Fruit fly (Drosophila melanogaster) whole organism, embryonic: Measurements from ENCODE around the gene Ddc.
A peak's percentile ranks its signal among the peaks of the same experiment; 100 is the strongest.

Experiments used
- Ada2b ChIP-seq: fragments of 200-800 bp; sonication (Bioruptor generic); IDR thresholded peaks from 2 replicates; pipeline ENCODE4 v1.3.6; 2022; ENCODE audit warnings: missing biosample characterization, missing genetic modification characterization
- Bdp1 ChIP-seq: fragments of 200-800 bp; sonication (Bioruptor generic); optimal IDR thresholded peaks from 3 replicates; lab custom pipeline; 2016; ENCODE audit warnings: missing biosample characterization, missing genetic modification characterization
- CG10366 ChIP-seq: fragments of 200-800 bp; sonication (Bioruptor generic); IDR thresholded peaks from 2 replicates; pipeline ENCODE4 v1.3.6; 2022; ENCODE audit warnings: missing biosample characterization, missing genetic modification characterization
- CG10959 ChIP-seq: fragments of 200-800 bp; sonication (Bioruptor generic); IDR thresholded peaks from 2 replicates; pipeline ENCODE4 v1.3.6; 2022; ENCODE audit warnings: missing biosample characterization, missing genetic modification characterization
- CG11723 ChIP-seq: fragments of 200-800 bp; sonication (Bioruptor generic); optimal IDR thresholded peaks from 2 replicates; lab custom pipeline; 2017; ENCODE audit warnings: missing biosample characterization, mild to moderate bottlenecking, missing genetic modification characterization
- CG1233 ChIP-seq: fragments of 200-800 bp; sonication (Bioruptor generic); optimal IDR thresholded peaks from 4 replicates; lab custom pipeline; 2018; ENCODE audit warnings: missing biosample characterization, mild to moderate bottlenecking, missing genetic modification characterization
- CG12744 ChIP-seq: fragments of 200-800 bp; sonication (Bioruptor generic); optimal IDR thresholded peaks from 2 replicates; lab custom pipeline; 2016; ENCODE audit warnings: missing biosample characterization, missing genetic modification characterization
- CG14965 ChIP-seq: fragments of 200-800 bp; sonication (Bioruptor generic); optimal IDR thresholded peaks from 2 replicates; lab custom pipeline; 2016; ENCODE audit warnings: missing biosample characterization, missing genetic modification characterization, borderline replicate concordance
- CG16815 ChIP-seq: fragments of 200-800 bp; sonication (Bioruptor generic); optimal IDR thresholded peaks from 3 replicates; lab custom pipeline; 2017; ENCODE audit warnings: missing biosample characterization, mild to moderate bottlenecking, missing genetic modification characterization
- CG17186 ChIP-seq: fragments of 200-800 bp; sonication (Bioruptor generic); optimal IDR thresholded peaks from 3 replicates; lab custom pipeline; 2017; ENCODE audit warnings: missing biosample characterization, missing genetic modification reagents, missing genetic modification characterization
- CG17385 ChIP-seq: fragments of 200-800 bp; sonication (Bioruptor generic); optimal IDR thresholded peaks from 3 replicates; lab custom pipeline; 2018; ENCODE audit warnings: missing biosample characterization, mild to moderate bottlenecking, missing genetic modification characterization
- CG17912 ChIP-seq: fragments of 200-800 bp; sonication (Bioruptor generic); optimal IDR thresholded peaks from 2 replicates; lab custom pipeline; 2018; ENCODE audit warnings: missing biosample characterization, mild to moderate bottlenecking, missing genetic modification characterization
- CG18619 ChIP-seq: fragments of 200-800 bp; sonication (Bioruptor generic); optimal IDR thresholded peaks from 3 replicates; lab custom pipeline; 2017; ENCODE audit warnings: missing biosample characterization, mild to moderate bottlenecking, missing genetic modification characterization
- CG31224 ChIP-seq: fragments of 200-800 bp; sonication (Bioruptor generic); IDR thresholded peaks from 2 replicates; pipeline ENCODE4 v1.3.6; 2022; ENCODE audit warnings: missing biosample characterization, missing genetic modification characterization
- CG3281 ChIP-seq: fragments of 200-800 bp; sonication (Bioruptor generic); optimal IDR thresholded peaks from 3 replicates; lab custom pipeline; 2017; ENCODE audit warnings: missing biosample characterization, mild to moderate bottlenecking, missing genetic modification characterization
- CG34422 ChIP-seq: fragments of 200-800 bp; sonication (Bioruptor generic); IDR thresholded peaks from 3 replicates; pipeline ENCODE4 v1.3.6; 2022; ENCODE audit warnings: missing biosample characterization, missing genetic modification characterization
- CG3726 ChIP-seq: fragments of 200-800 bp; sonication (Bioruptor generic); IDR thresholded peaks from 3 replicates; pipeline ENCODE4, ENCODE4 v1.3.6; 2022; ENCODE audit warnings: missing biosample characterization, missing genetic modification characterization
- CG4282 ChIP-seq: fragments of 200-800 bp; sonication (Bioruptor generic); optimal IDR thresholded peaks from 2 replicates; lab custom pipeline; 2016; ENCODE audit warnings: missing biosample characterization, missing genetic modification characterization
- CG8089 ChIP-seq: fragments of 200-800 bp; sonication (Bioruptor generic); optimal IDR thresholded peaks from 3 replicates; lab custom pipeline; 2016; ENCODE audit warnings: missing biosample characterization, missing genetic modification characterization
- CG8924 ChIP-seq: fragments of 200-800 bp; optimal IDR thresholded peaks from 3 replicates; lab custom pipeline; 2019; ENCODE audit warnings: missing biosample characterization, mild to moderate bottlenecking, missing genetic modification characterization, moderate library complexity
- Dad ChIP-seq: fragments of 200-800 bp; sonication (Bioruptor generic); optimal IDR thresholded peaks from 3 replicates; lab custom pipeline; 2016; ENCODE audit warnings: missing biosample characterization, missing genetic modification characterization
- Dip2 ChIP-seq: fragments of 200-800 bp; sonication (Bioruptor generic); IDR thresholded peaks from 2 replicates; pipeline ENCODE4 v1.3.6; 2022; ENCODE audit warnings: missing biosample characterization, missing genetic modification characterization
- Dip3 ChIP-seq: fragments of 200-800 bp; sonication (Bioruptor generic); optimal IDR thresholded peaks from 3 replicates; lab custom pipeline; 2016; ENCODE audit warnings: missing biosample characterization, missing genetic modification characterization
- Dref ChIP-seq: fragments of 200-800 bp; sonication (Bioruptor generic); IDR thresholded peaks from 2 replicates; pipeline ENCODE4 v1.3.6; 2022; ENCODE audit warnings: missing biosample characterization, missing genetic modification characterization
- E2f2 ChIP-seq: fragments of 200-800 bp; sonication (Bioruptor generic); IDR thresholded peaks from 2 replicates; pipeline ENCODE4 v1.3.6; 2022; ENCODE audit warnings: missing biosample characterization, missing genetic modification characterization
- Fer3 ChIP-seq: fragments of 200-800 bp; sonication (Bioruptor generic); optimal IDR thresholded peaks from 2 replicates; lab custom pipeline; 2018; ENCODE audit warnings: missing biosample characterization, mild to moderate bottlenecking, missing genetic modification characterization, moderate library complexity
- H2.0 ChIP-seq: fragments of 200-800 bp; sonication (Bioruptor generic); IDR thresholded peaks from 2 replicates; pipeline ENCODE4 v1.3.6; 2022; ENCODE audit warnings: missing biosample characterization, missing genetic modification characterization
- HLH4C ChIP-seq: fragments of 200-800 bp; sonication (Bioruptor generic); IDR thresholded peaks from 3 replicates; pipeline ENCODE4 v1.3.6; 2022; ENCODE audit warnings: missing biosample characterization, missing genetic modification characterization; ENCODE audit not compliant: partially characterized antibody
- Hmx ChIP-seq: fragments of 200-800 bp; sonication (Bioruptor generic); optimal IDR thresholded peaks from 2 replicates; lab custom pipeline; 2016; ENCODE audit warnings: missing biosample characterization, missing genetic modification characterization
- Hsf ChIP-seq: fragments of 200-800 bp; sonication (Bioruptor generic); optimal IDR thresholded peaks from 3 replicates; lab custom pipeline; 2016; ENCODE audit warnings: missing biosample characterization, missing genetic modification characterization
- Lpt ChIP-seq: fragments of >200 bp; optimal IDR thresholded peaks from 2 replicates; lab custom pipeline; 2018; ENCODE audit warnings: missing biosample characterization, missing genetic modification characterization
- MBD-R2 ChIP-seq: fragments of 200-800 bp; sonication (Bioruptor generic); IDR thresholded peaks from 2 replicates; pipeline ENCODE4 v1.3.6; 2022; ENCODE audit warnings: missing biosample characterization, missing genetic modification characterization
- Med ChIP-seq: fragments of 200-800 bp; sonication (Bioruptor generic); peaks from one replicate; lab custom pipeline; 2016; ENCODE audit warnings: missing biosample characterization, missing genetic modification characterization, mild to moderate bottlenecking, inconsistent platforms, moderate library complexity
- Nf-YB ChIP-seq: fragments of 200-800 bp; sonication (Bioruptor generic); optimal IDR thresholded peaks from 3 replicates; lab custom pipeline; 2019; ENCODE audit warnings: missing biosample characterization, mild to moderate bottlenecking, missing genetic modification characterization, moderate library complexity
- Ptx1 ChIP-seq: fragments of 200-800 bp; sonication (Bioruptor generic); IDR thresholded peaks from 2 replicates; pipeline ENCODE4 v1.3.6; 2022; ENCODE audit warnings: missing biosample characterization, missing genetic modification characterization
- amos ChIP-seq: fragments of 200-800 bp; sonication (Bioruptor generic); IDR thresholded peaks from 2 replicates; pipeline ENCODE4 v1.3.6; 2022; ENCODE audit warnings: missing biosample characterization, missing genetic modification characterization; ENCODE audit not compliant: partially characterized antibody
- ara ChIP-seq: fragments of 200-800 bp; sonication (Bioruptor generic); IDR thresholded peaks from 2 replicates; pipeline ENCODE4 v1.3.6; 2022; ENCODE audit warnings: missing biosample characterization, missing genetic modification characterization
- az2 ChIP-seq: fragments of 200-800 bp; sonication (Bioruptor generic); optimal IDR thresholded peaks from 3 replicates; lab custom pipeline; 2016; ENCODE audit warnings: missing biosample characterization, missing genetic modification characterization
- bigmax ChIP-seq: fragments of 200-800 bp; sonication (Bioruptor generic); optimal IDR thresholded peaks from 2 replicates; lab custom pipeline; 2018; ENCODE audit warnings: missing biosample characterization, mild to moderate bottlenecking, missing genetic modification characterization
- croc ChIP-seq: fragments of 200-800 bp; sonication (Bioruptor generic); conservative IDR thresholded peaks from 3 replicates; pipeline ENCODE4 v1.3.6; 2022; ENCODE audit warnings: missing biosample characterization, missing genetic modification characterization
- dmrt99B ChIP-seq: fragments of 200-800 bp; sonication (Bioruptor generic); optimal IDR thresholded peaks from 2 replicates; lab custom pipeline; 2018; ENCODE audit warnings: missing biosample characterization, mild to moderate bottlenecking, missing genetic modification characterization, moderate library complexity
- grau ChIP-seq: fragments of 200-800 bp; optimal IDR thresholded peaks from 3 replicates; lab custom pipeline; 2019; ENCODE audit warnings: missing biosample characterization, mild to moderate bottlenecking, missing genetic modification characterization, moderate library complexity
- h ChIP-seq: fragments of >200 bp; optimal IDR thresholded peaks from 2 replicates; lab custom pipeline; 2017
- ind ChIP-seq: fragments of 200-800 bp; sonication (Bioruptor generic); optimal IDR thresholded peaks from 3 replicates; lab custom pipeline; 2016; ENCODE audit warnings: missing biosample characterization, missing genetic modification characterization
- org-1 ChIP-seq: fragments of 200-800 bp; sonication (Bioruptor generic); optimal IDR thresholded peaks from 2 replicates; lab custom pipeline; 2017; ENCODE audit warnings: missing biosample characterization, missing genetic modification characterization
- otp ChIP-seq: fragments of 200-800 bp; sonication (Bioruptor generic); IDR thresholded peaks from 3 replicates; pipeline ENCODE4, ENCODE4 v1.3.6; 2022; ENCODE audit warnings: missing biosample characterization, missing genetic modification characterization
- peb ChIP-seq: fragments of 200-800 bp; sonication (Bioruptor generic); IDR thresholded peaks from 2 replicates; pipeline ENCODE4 v1.3.6; 2022; ENCODE audit warnings: missing biosample characterization, missing genetic modification characterization
- repo ChIP-seq: fragments of 200-800 bp; sonication (Bioruptor generic); optimal IDR thresholded peaks from 2 replicates; lab custom pipeline; 2016; ENCODE audit warnings: missing biosample characterization, missing genetic modification characterization
- sima ChIP-seq: fragments of 200-800 bp; sonication (Bioruptor generic); optimal IDR thresholded peaks from 2 replicates; lab custom pipeline; 2016; ENCODE audit warnings: missing biosample characterization, missing genetic modification characterization
- stwl ChIP-seq: fragments of 200-800 bp; sonication (Bioruptor generic); optimal IDR thresholded peaks from 3 replicates; lab custom pipeline; 2018; ENCODE audit warnings: missing biosample characterization, mild to moderate bottlenecking, missing genetic modification characterization, moderate library complexity
- yki ChIP-seq: fragments of >200 bp; optimal IDR thresholded peaks from 3 replicates; lab custom pipeline; 2018

The Ddc gene

DNA sequence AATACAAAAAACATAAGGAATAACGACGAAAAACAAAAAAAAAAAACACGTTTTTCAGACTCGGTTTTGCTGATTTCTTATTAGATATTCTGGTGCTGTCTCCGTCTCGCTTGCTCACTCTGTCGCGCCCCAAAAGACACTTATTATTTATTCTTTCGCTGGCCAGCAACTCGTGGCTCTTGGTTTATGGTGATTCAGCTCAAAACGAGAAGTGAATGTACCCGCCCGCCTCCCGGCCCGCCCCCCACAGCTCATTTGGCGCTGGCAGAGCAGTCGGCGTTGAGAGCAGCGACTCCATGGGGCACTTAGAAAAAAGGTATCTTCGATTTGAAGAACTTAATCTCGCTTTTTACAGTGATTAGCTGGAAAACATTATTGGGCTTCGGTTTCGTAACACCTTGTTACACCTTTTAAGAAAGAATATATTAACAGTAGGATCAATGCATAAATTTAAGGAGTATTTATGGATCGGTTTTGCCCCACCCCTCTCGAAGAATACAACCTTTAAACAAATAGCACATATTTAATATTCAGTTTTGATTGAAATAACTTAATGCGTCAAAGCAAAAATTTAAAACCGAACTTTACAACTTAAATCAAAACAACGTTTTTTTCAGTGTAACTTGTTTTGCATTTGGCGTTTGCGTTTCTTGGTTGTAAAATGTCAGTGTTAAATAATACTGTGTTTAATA is 21.5 kb upstream of the Ddc start (continued):
- TF ChIP-seq Nf-YB (GFP tag; lab: Kevin White, UChicago): peak; percentile 59
- no peak for TF ChIP-seq H2.0
- TF ChIP-seq CG10366 (GFP tag; lab: Robert Waterston, UW): peak; percentile 27; the same call in 1 of the 2 replicates
- peak; percentile 94 for TF ChIP-seq Med
- peak; percentile 86 for TF ChIP-seq CG8924 (tag; lab: Kevin White, UChicago)
- TF ChIP-seq Lpt: no peak
- TF ChIP-seq CG4282 (GFP tag; lab: Kevin White, UChicago): no peak
- peak; percentile 73 for TF ChIP-seq Dip3
- TF ChIP-seq amos: no peak
- peak; percentile 48 for TF ChIP-seq Dad (GFP tag; lab: Kevin White, UChicago)
- TF ChIP-seq Ptx1 (GFP tag; lab: Robert Waterston, UW): peak; percentile 29; the same call in 1 of the 2 replicates
- no peak for TF ChIP-seq yki (lab: Kevin White, UChicago)
- no peak for TF ChIP-seq HLH4C (GFP tag; lab: Robert Waterston, UW)
- no peak for TF ChIP-seq CG17912 (GFP tag; lab: Kevin White, UChicago)
- peak; percentile 72 for TF ChIP-seq dmrt99B (tag; lab: Kevin White, UChicago)
- TF ChIP-seq az2: peak; percentile 69
- TF ChIP-seq CG31224: peak; percentile 65
- TF ChIP-seq Dip2 (GFP tag; lab: Robert Waterston, UW): no peak
- TF ChIP-seq CG34422: 0 out of 3 replicates have a peak, but pooled peaks have one; percentile 43
- peak; percentile 51 for TF ChIP-seq sima (GFP tag; lab: Kevin White, UChicago)
- peak; percentile 68 for TF ChIP-seq ind (GFP tag; lab: Kevin White, UChicago)
- peak; percentile 56 for TF ChIP-seq CG12744 (GFP tag; lab: Kevin White, UChicago)
- peak; percentile 33 for TF ChIP-seq CG8089 (GFP tag; lab: Kevin White, UChicago)
- peak; percentile 69 for TF ChIP-seq CG16815 (GFP tag; lab: Kevin White, UChicago)
- no peak for TF ChIP-seq h (lab: Kevin White, UChicago)
- TF ChIP-seq stwl (tag; lab: Kevin White, UChicago): no peak
- peak; percentile 50 for TF ChIP-seq CG17385
- no peak for TF ChIP-seq Ada2b (GFP tag; lab: Robert Waterston, UW)
- TF ChIP-seq E2f2 (GFP tag; lab: Robert Waterston, UW): peak; percentile 33; the same call in 1 of the 2 replicates
- peak; percentile 70 for TF ChIP-seq Hsf
- peak; percentile 53 for TF ChIP-seq CG11723 (GFP tag; lab: Kevin White, UChicago)
- TF ChIP-seq CG3281 (GFP tag; lab: Kevin White, UChicago): peak; percentile 88
- TF ChIP-seq grau (tag; lab: Kevin White, UChicago): peak; percentile 85
- peak; percentile 64 for TF ChIP-seq CG1233 (GFP tag; lab: Kevin White, UChicago)
- TF ChIP-seq ara (GFP tag; lab: Robert Waterston, UW): peak; percentile 50; the same call in 1 of the 2 replicates
- peak; percentile 33 for TF ChIP-seq repo (GFP tag; lab: Kevin White, UChicago)
- TF ChIP-seq CG3726: no peak
- no peak for TF ChIP-seq CG17186 (GFP tag; lab: Kevin White, UChicago)
- peak; percentile 42; the same call in 2 of the 3 replicates for TF ChIP-seq croc (GFP tag; lab: Robert Waterston, UW)
- TF ChIP-seq peb (GFP tag; lab: Robert Waterston, UW): no peak
- TF ChIP-seq CG10959 (GFP tag; lab: Robert Waterston, UW): no peak
- 0 out of 3 replicates have a peak, but pooled peaks have one; percentile 9 for TF ChIP-seq otp (GFP tag; lab: Robert Waterston, UW)
- no peak for TF ChIP-seq Dref
- peak; percentile 74 for TF ChIP-seq CG18619 (GFP tag; lab: Kevin White, UChicago)
- no peak for TF ChIP-seq bigmax (GFP tag; lab: Kevin White, UChicago)
- TF ChIP-seq Bdp1 (GFP tag; lab: Kevin White, UChicago): peak; percentile 45
- TF ChIP-seq MBD-R2 (GFP tag; lab: Robert Waterston, UW): peak; percentile 21; the same call in 1 of the 2 replicates
- peak; percentile 71 for TF ChIP-seq org-1 (GFP tag; lab: Kevin White, UChicago)
- TF ChIP-seq Fer3 (tag; lab: Kevin White, UChicago): peak; percentile 65
- TF ChIP-seq CG14965 (GFP tag; lab: Kevin White, UChicago): no peak
- peak; percentile 41 for TF ChIP-seq Hmx (GFP tag; lab: Kevin White, UChicago)
